Fruit fly (Drosophila melanogaster) whole organism, embryonic: Measurements from ENCODE around the gene gNacalpha.

ENCODE experiments used
- Abd-B ChIP-seq: fragments of 200-800 bp; sonication (Bioruptor generic); optimal IDR thresholded peaks from 2 replicates; lab custom pipeline; 2018; ENCODE audit warnings: missing biosample characterization, mild to moderate bottlenecking, missing genetic modification characterization, moderate library complexity
- Adf1 ChIP-seq: fragments of 200-800 bp; sonication (Bioruptor generic); IDR thresholded peaks from 2 replicates; pipeline ENCODE4 v1.3.6; 2022; ENCODE audit warnings: missing biosample characterization, missing genetic modification characterization
- B-H2 ChIP-seq: fragments of 200-800 bp; sonication (Bioruptor generic); optimal IDR thresholded peaks from 2 replicates; lab custom pipeline; 2018; ENCODE audit warnings: missing biosample characterization, mild to moderate bottlenecking, missing genetic modification characterization
- Blimp-1 ChIP-seq: fragments of 200-800 bp; sonication (Bioruptor generic); optimal IDR thresholded peaks from 3 replicates; lab custom pipeline; 2018; ENCODE audit warnings: missing biosample characterization, missing genetic modification characterization, mild to moderate bottlenecking, moderate library complexity, missing genetic modification reagents
- CG11093 ChIP-seq: fragments of 200-800 bp; sonication (Bioruptor generic); IDR thresholded peaks from 3 replicates; pipeline ENCODE4 v1.3.6; 2022; ENCODE audit warnings: missing biosample characterization, missing genetic modification characterization
- CG12236 ChIP-seq: fragments of 200-800 bp; sonication (Bioruptor generic); optimal IDR thresholded peaks from 2 replicates; lab custom pipeline; 2016; ENCODE audit warnings: missing biosample characterization, missing genetic modification characterization
- CG12391 ChIP-seq: fragments of 200-800 bp; sonication (Bioruptor generic); optimal IDR thresholded peaks from 3 replicates; lab custom pipeline; 2018; ENCODE audit warnings: missing biosample characterization, mild to moderate bottlenecking, missing genetic modification characterization, moderate library complexity
- CG12659 ChIP-seq: fragments of 200-800 bp; sonication (Bioruptor generic); optimal IDR thresholded peaks from 3 replicates; lab custom pipeline; 2017; ENCODE audit warnings: mild to moderate bottlenecking, missing biosample characterization, missing genetic modification reagents, missing genetic modification characterization
- CG13296 ChIP-seq: fragments of 200-800 bp; sonication (Bioruptor generic); optimal IDR thresholded peaks from 3 replicates; lab custom pipeline; 2018; ENCODE audit warnings: missing biosample characterization, mild to moderate bottlenecking, missing genetic modification characterization
- CG15269 ChIP-seq: fragments of 200-800 bp; sonication (Bioruptor generic); optimal IDR thresholded peaks from 2 replicates; lab custom pipeline; 2018; ENCODE audit warnings: missing biosample characterization, mild to moderate bottlenecking, missing genetic modification characterization, moderate library complexity
- CG16863 ChIP-seq: fragments of 200-800 bp; sonication (Bioruptor generic); optimal IDR thresholded peaks from 3 replicates; lab custom pipeline; 2016; ENCODE audit warnings: missing biosample characterization, missing genetic modification characterization
- CG1792 ChIP-seq: fragments of 200-800 bp; sonication (Bioruptor generic); optimal IDR thresholded peaks from 2 replicates; lab custom pipeline; 2016; ENCODE audit warnings: missing biosample characterization, missing genetic modification characterization
- CG18764 ChIP-seq: fragments of 200-800 bp; sonication (Bioruptor generic); optimal IDR thresholded peaks from 3 replicates; lab custom pipeline; 2016; ENCODE audit warnings: missing biosample characterization, missing genetic modification characterization
- CG2116 ChIP-seq: fragments of 200-800 bp; sonication (Bioruptor generic); optimal IDR thresholded peaks from 3 replicates; lab custom pipeline; 2018; ENCODE audit warnings: missing biosample characterization, mild to moderate bottlenecking, missing genetic modification characterization
- CG32767 ChIP-seq: fragments of 200-800 bp; sonication (Bioruptor generic); IDR thresholded peaks from 2 replicates; pipeline ENCODE4 v1.3.6; 2022; ENCODE audit warnings: missing biosample characterization, missing genetic modification characterization
- CG33557 ChIP-seq: fragments of 200-800 bp; sonication (Bioruptor generic); optimal IDR thresholded peaks from 2 replicates; lab custom pipeline; 2019; ENCODE audit warnings: missing biosample characterization, mild to moderate bottlenecking, missing genetic modification characterization, moderate library complexity
- CG34422 ChIP-seq: fragments of 200-800 bp; sonication (Bioruptor generic); IDR thresholded peaks from 3 replicates; pipeline ENCODE4 v1.3.6; 2022; ENCODE audit warnings: missing biosample characterization, missing genetic modification characterization
- CG42726 ChIP-seq: fragments of 200-800 bp; sonication (Bioruptor generic); IDR thresholded peaks from 2 replicates; pipeline ENCODE4 v1.3.6; 2022; ENCODE audit warnings: missing biosample characterization, missing genetic modification characterization; ENCODE audit not compliant: partially characterized antibody
- CG4282 ChIP-seq: fragments of 200-800 bp; sonication (Bioruptor generic); optimal IDR thresholded peaks from 2 replicates; lab custom pipeline; 2016; ENCODE audit warnings: missing biosample characterization, missing genetic modification characterization
- CG4424 ChIP-seq: fragments of 200-800 bp; sonication (Bioruptor generic); optimal IDR thresholded peaks from 3 replicates; lab custom pipeline; 2016; ENCODE audit warnings: missing biosample characterization, missing genetic modification characterization
- CG6689 ChIP-seq: fragments of 200-800 bp; sonication (Bioruptor generic); IDR thresholded peaks from 2 replicates; pipeline ENCODE4 v1.3.6; 2022; ENCODE audit warnings: missing biosample characterization, missing genetic modification characterization
- CG9797 ChIP-seq: fragments of 200-800 bp; sonication (Bioruptor generic); optimal IDR thresholded peaks from 3 replicates; lab custom pipeline; 2018; ENCODE audit warnings: missing biosample characterization, mild to moderate bottlenecking, missing genetic modification characterization
- CG9932 ChIP-seq: fragments of 200-800 bp; sonication (Bioruptor generic); IDR thresholded peaks from 2 replicates; pipeline ENCODE4 v1.3.6; 2022; ENCODE audit warnings: missing biosample characterization, missing genetic modification characterization
- Doc2 ChIP-seq: fragments of 200-800 bp; sonication (Bioruptor generic); IDR thresholded peaks from 2 replicates; pipeline ENCODE4 v1.3.6; 2022; ENCODE audit warnings: missing biosample characterization, missing genetic modification characterization
- Ets65A ChIP-seq: fragments of 200-800 bp; sonication (Bioruptor generic); peaks from one replicate; lab custom pipeline; 2016; ENCODE audit warnings: missing biosample characterization, missing genetic modification characterization
- HLH4C ChIP-seq: fragments of 200-800 bp; sonication (Bioruptor generic); IDR thresholded peaks from 3 replicates; pipeline ENCODE4 v1.3.6; 2022; ENCODE audit warnings: missing biosample characterization, missing genetic modification characterization; ENCODE audit not compliant: partially characterized antibody
- HLH54F ChIP-seq: fragments of 200-800 bp; sonication (Bioruptor generic); optimal IDR thresholded peaks from 3 replicates; lab custom pipeline; 2016; ENCODE audit warnings: missing biosample characterization, missing genetic modification characterization
- Hr39 ChIP-seq: fragments of >200 bp; optimal IDR thresholded peaks from 2 replicates; lab custom pipeline; 2017
- Lim3 ChIP-seq: fragments of 200-800 bp; sonication (Bioruptor generic); IDR thresholded peaks from 2 replicates; pipeline ENCODE4 v1.3.6; 2022; ENCODE audit warnings: missing biosample characterization, missing genetic modification characterization
- Meics ChIP-seq: fragments of 200-800 bp; sonication (Bioruptor generic); optimal IDR thresholded peaks from 2 replicates; lab custom pipeline; 2017; ENCODE audit warnings: missing biosample characterization, mild to moderate bottlenecking, missing genetic modification characterization
- Nf-YC ChIP-seq: fragments of 200-800 bp; optimal IDR thresholded peaks from 3 replicates; lab custom pipeline; 2019; ENCODE audit warnings: missing biosample characterization, mild to moderate bottlenecking, missing genetic modification characterization, moderate library complexity
- Pdp1 ChIP-seq, 2 experiments: fragments of 200-800 bp; sonication (Bioruptor generic); optimal IDR thresholded peaks; 3 replicates each; lab custom pipeline; 2016; ENCODE audit warnings: missing biosample characterization in 2 of 2, missing genetic modification characterization in 2 of 2, mild to moderate bottlenecking in 1 of 2, moderate library complexity in 1 of 2
- Sin3A ChIP-seq: fragments of >200 bp; optimal IDR thresholded peaks from 2 replicates; lab custom pipeline; 2018
- Stat92E ChIP-seq, 3 experiments: fragments of >200 bp in 2 of 3; fragments of 200-800 bp in 1 of 3; sonication (Bioruptor generic) in 1 of 3; optimal IDR thresholded peaks; 2 replicates each; lab custom pipeline; 2017 to 2019; ENCODE audit warnings: missing biosample characterization in 3 of 3, missing genetic modification characterization in 3 of 3, mild to moderate bottlenecking in 1 of 3, moderate library complexity in 1 of 3
- Xbp1 ChIP-seq: fragments of 200-800 bp; sonication (Bioruptor generic); optimal IDR thresholded peaks from 3 replicates; lab custom pipeline; 2016; ENCODE audit warnings: missing biosample characterization, mild to moderate bottlenecking, missing genetic modification characterization
- ac ChIP-seq: fragments of 200-800 bp; sonication (Bioruptor generic); optimal IDR thresholded peaks from 3 replicates; lab custom pipeline; 2017; ENCODE audit warnings: missing biosample characterization, mild to moderate bottlenecking, missing genetic modification characterization
- aop ChIP-seq: fragments of 200-800 bp; sonication (Bioruptor generic); IDR thresholded peaks from 2 replicates; pipeline ENCODE4 v1.3.6; 2022; ENCODE audit warnings: missing biosample characterization, missing genetic modification characterization
- bbx ChIP-seq: fragments of 200-800 bp; sonication (Bioruptor generic); IDR thresholded peaks from 2 replicates; pipeline ENCODE4 v1.3.6; 2022; ENCODE audit warnings: missing biosample characterization, missing genetic modification characterization; ENCODE audit not compliant: partially characterized antibody
- cwo ChIP-seq: fragments of 200-800 bp; sonication (Bioruptor generic); optimal IDR thresholded peaks from 3 replicates; lab custom pipeline; 2017; ENCODE audit warnings: missing biosample characterization, missing genetic modification characterization, mild to moderate bottlenecking, moderate library complexity, missing genetic modification reagents
- danr ChIP-seq: fragments of 200-800 bp; sonication (Bioruptor generic); IDR thresholded peaks from 2 replicates; pipeline ENCODE4 v1.3.6; 2022; ENCODE audit warnings: missing biosample characterization, missing genetic modification characterization
- fd102C ChIP-seq: fragments of 200-800 bp; sonication (Bioruptor generic); optimal IDR thresholded peaks from 2 replicates; lab custom pipeline; 2018; ENCODE audit warnings: missing biosample characterization, mild to moderate bottlenecking, missing genetic modification characterization, moderate library complexity
- hb ChIP-seq: fragments of 200-800 bp; sonication (Bioruptor generic); IDR thresholded peaks from 3 replicates; pipeline ENCODE4 v1.3.6; 2022; ENCODE audit warnings: missing biosample characterization, missing genetic modification characterization; ENCODE audit not compliant: partially characterized antibody
- lab ChIP-seq: fragments of 200-800 bp; sonication (Bioruptor generic); optimal IDR thresholded peaks from 3 replicates; lab custom pipeline; 2017; ENCODE audit warnings: missing biosample characterization, missing genetic modification characterization, mild to moderate bottlenecking, moderate library complexity, missing genetic modification reagents
- lmd ChIP-seq: fragments of 200-800 bp; sonication (Bioruptor generic); IDR thresholded peaks from 2 replicates; pipeline ENCODE4 v1.3.6; 2022; ENCODE audit warnings: missing biosample characterization, missing genetic modification characterization
- org-1 ChIP-seq: fragments of 200-800 bp; sonication (Bioruptor generic); optimal IDR thresholded peaks from 2 replicates; lab custom pipeline; 2017; ENCODE audit warnings: missing biosample characterization, missing genetic modification characterization
- pfk ChIP-seq: fragments of 200-800 bp; sonication (Bioruptor generic); optimal IDR thresholded peaks from 2 replicates; lab custom pipeline; 2018; ENCODE audit warnings: missing biosample characterization, mild to moderate bottlenecking, missing genetic modification characterization, moderate library complexity
- phol ChIP-seq: fragments of 200-800 bp; sonication (Bioruptor generic); optimal IDR thresholded peaks from 3 replicates; lab custom pipeline; 2018; ENCODE audit warnings: missing biosample characterization, mild to moderate bottlenecking, missing genetic modification characterization, moderate library complexity
- ro ChIP-seq: fragments of 200-800 bp; sonication (Bioruptor generic); IDR thresholded peaks from 2 replicates; pipeline ENCODE4 v1.3.6; 2022; ENCODE audit warnings: missing biosample characterization, missing genetic modification characterization
- tap ChIP-seq: fragments of 200-800 bp; optimal IDR thresholded peaks from 3 replicates; lab custom pipeline; 2019; ENCODE audit warnings: missing biosample characterization, mild to moderate bottlenecking, missing genetic modification characterization, moderate library complexity
- vfl ChIP-seq: fragments of 200-800 bp; sonication (Bioruptor generic); optimal IDR thresholded peaks from 2 replicates; lab custom pipeline; 2016; ENCODE audit warnings: missing biosample characterization, missing genetic modification characterization
- vnd ChIP-seq: fragments of 200-800 bp; sonication (Bioruptor generic); IDR thresholded peaks from 3 replicates; pipeline ENCODE4 v1.3.6; 2022; ENCODE audit warnings: missing biosample characterization, missing genetic modification characterization; ENCODE audit not compliant: partially characterized antibody

Gene gNacalpha

DNA sequence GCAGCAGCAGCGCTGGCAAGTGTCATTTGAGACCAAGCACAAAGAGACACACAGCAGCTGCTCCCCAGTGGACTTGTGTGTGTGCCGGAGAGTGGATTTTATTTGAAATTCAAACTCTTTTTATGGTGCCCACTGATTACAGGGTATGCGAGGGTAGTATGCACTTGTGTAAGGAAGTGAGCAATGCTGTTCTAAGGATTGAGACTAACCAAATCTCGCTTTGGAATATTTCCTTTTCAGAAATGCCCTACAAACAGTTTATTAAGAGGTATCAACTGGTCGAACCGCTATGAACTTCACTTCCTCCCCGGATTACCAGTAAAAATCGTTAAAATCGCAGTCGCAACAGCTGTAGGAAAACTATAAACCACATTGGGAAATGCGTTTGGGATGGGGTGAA is 38.7 kb downstream of the gNacalpha start (continued):
- TF ChIP-seq CG33557 (GFP tag; lab: Kevin White, UChicago) (peak; percentile 87), ac (GFP tag; lab: Kevin White, UChicago) (peak; percentile 89), CG6689 (peak; percentile 94), CG12391 (tag; lab: Kevin White, UChicago) (peak; percentile 93), CG32767 (GFP tag; lab: Robert Waterston, UW) (peak; percentile 90), Nf-YC (tag; lab: Kevin White, UChicago) (no peak), CG34422 (GFP tag; lab: Robert Waterston, UW) (peak; percentile 96), B-H2 (GFP tag; lab: Kevin White, UChicago) (no peak), hb (no peak), Sin3A (no peak), Pdp1 (GFP tag; optimal IDR thresholded peaks at IDR 0.05; lab: Kevin White, UChicago) (peak; percentile 91 to 93), fd102C (GFP tag; lab: Kevin White, UChicago) (peak; percentile 92), bbx (GFP tag; lab: Robert Waterston, UW) (no peak), CG9797 (peak; percentile 23), lab (peak; percentile 86), Ets65A (GFP tag; lab: Kevin White, UChicago) (peak; percentile 99), cwo (GFP tag; lab: Kevin White, UChicago) (peak; percentile 55), phol (tag; lab: Kevin White, UChicago) (peak; percentile 92), CG2116 (GFP tag; lab: Kevin White, UChicago) (peak; percentile 62), Doc2 (GFP tag; lab: Robert Waterston, UW) (0 out of 2 replicates have a peak, but pooled peaks have one; percentile 39), HLH4C (no peak), CG15269 (tag; lab: Kevin White, UChicago) (peak; percentile 87), lmd (GFP tag; lab: Robert Waterston, UW) (peak; percentile 93), Xbp1 (peak; percentile 96), CG12236 (GFP tag; lab: Kevin White, UChicago) (peak; percentile 95), pfk (GFP tag; lab: Kevin White, UChicago) (no peak), CG4424 (GFP tag; lab: Kevin White, UChicago) (peak; percentile 94), CG9932 (GFP tag; lab: Robert Waterston, UW) (peak; percentile 60), Abd-B (GFP tag; lab: Kevin White, UChicago) (peak; percentile 96), CG42726 (no peak), ro (GFP tag; lab: Robert Waterston, UW) (peak; percentile 88), CG1792 (GFP tag; lab: Kevin White, UChicago) (peak; percentile 85), Adf1 (GFP tag; lab: Robert Waterston, UW) (peak; percentile 34; the same call in 1 of the 2 replicates), CG13296 (GFP tag; lab: Kevin White, UChicago) (peak; percentile 36), CG12659 (peak; percentile 82), tap (tag; lab: Kevin White, UChicago) (peak; percentile 80), aop (GFP tag; lab: Robert Waterston, UW) (peak; percentile 84; the same call in 1 of the 2 replicates), Lim3 (GFP tag; lab: Robert Waterston, UW) (peak; percentile 87), danr (GFP tag; lab: Robert Waterston, UW) (peak; percentile 85), org-1 (peak; percentile 90), vfl (peak; percentile 76), CG18764 (GFP tag; lab: Kevin White, UChicago) (peak; percentile 89), CG16863 (GFP tag; lab: Kevin White, UChicago) (peak; percentile 92), Hr39 (lab: Kevin White, UChicago) (no peak), CG11093 (peak; percentile 93), vnd (no peak), Stat92E (GFP tag; optimal IDR thresholded peaks at IDR 0.05; lab: Kevin White, UChicago) (peak in 1 of 3 experiments; percentile 93), Meics (GFP tag; lab: Kevin White, UChicago) (peak; percentile 61), Blimp-1 (GFP tag; lab: Kevin White, UChicago) (peak; percentile 91), HLH54F (peak; percentile 87), CG4282 (GFP tag; lab: Kevin White, UChicago) (peak; percentile 78)
